Fruit fly (Drosophila melanogaster): ENCODE measurements around the gene CG4935.

Gene CG4935

DNA sequence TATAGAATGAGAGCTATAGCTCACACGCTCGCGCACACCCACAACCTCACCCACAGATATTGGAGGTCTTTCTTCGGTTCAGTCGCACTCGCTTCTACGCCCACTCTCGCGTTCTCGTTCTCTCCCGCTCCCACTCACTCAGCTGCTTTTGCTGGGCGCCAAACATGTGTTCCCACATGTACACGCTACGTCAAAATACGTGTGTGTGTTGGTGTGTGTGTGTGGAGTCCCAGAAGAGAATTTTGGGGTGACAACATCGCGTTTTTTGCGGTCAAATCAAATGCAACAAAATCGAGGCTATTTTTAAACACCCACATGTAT lies 9.5 kb downstream of the CG4935 start (continued):
- TF ChIP-seq onecut (GFP tag; IDR thresholded peaks at IDR 0.05), result no peak
- TF ChIP-seq Hr3 (GFP tag; optimal IDR thresholded peaks at IDR 0.05), result no peak
- TF ChIP-seq cwo (GFP tag; optimal IDR thresholded peaks at IDR 0.05), result peak; percentile 50
- TF ChIP-seq gt (GFP tag; IDR thresholded peaks at IDR 0.05), result no peak
- TF ChIP-seq CG1603 (tag; optimal IDR thresholded peaks at IDR 0.05), result no peak
- no peak for TF ChIP-seq tio (GFP tag; optimal IDR thresholded peaks at IDR 0.05)
- TF ChIP-seq HHEX (GFP tag; optimal IDR thresholded peaks at IDR 0.05), result no peak
- no peak for TF ChIP-seq CG34422 (GFP tag; IDR thresholded peaks at IDR 0.05)
- TF ChIP-seq CG7987 (GFP tag; optimal IDR thresholded peaks at IDR 0.05), result peak; percentile 81
- peak in 1 of 2 experiments; percentile 17 for TF ChIP-seq Pdp1 (GFP tag; optimal IDR thresholded peaks at IDR 0.05)
- peak; percentile 17 for TF ChIP-seq bigmax (GFP tag; optimal IDR thresholded peaks at IDR 0.05)
- TF ChIP-seq pnt (GFP tag; optimal IDR thresholded peaks at IDR 0.05), result no peak
- no peak for TF ChIP-seq CG31388 (GFP tag; optimal IDR thresholded peaks at IDR 0.05)
- peak; percentile 65 for TF ChIP-seq run (tag; optimal IDR thresholded peaks at IDR 0.05)
- peak; percentile 98 for TF ChIP-seq cg (GFP tag; optimal IDR thresholded peaks at IDR 0.05)
- no peak for TF ChIP-seq unc-4 (GFP tag; IDR thresholded peaks at IDR 0.05; ENCODE audit: partially characterized antibody)
- no peak for TF ChIP-seq CG13424 (tag; optimal IDR thresholded peaks at IDR 0.05)
- TF ChIP-seq CG11504 (tag; optimal IDR thresholded peaks at IDR 0.05), result peak; percentile 13
- TF ChIP-seq CG6854 (GFP tag; optimal IDR thresholded peaks at IDR 0.05), result peak; percentile 17
- TF ChIP-seq CG10654 (GFP tag; optimal IDR thresholded peaks at IDR 0.05), result no peak
- peak; percentile 5 for TF ChIP-seq CTCF (GFP tag; optimal IDR thresholded peaks at IDR 0.05)
- TF ChIP-seq ac (GFP tag; optimal IDR thresholded peaks at IDR 0.05), result no peak
- peak; percentile 33 for TF ChIP-seq Fer1 (GFP tag; optimal IDR thresholded peaks at IDR 0.05)
- TF ChIP-seq vvl (GFP tag; IDR thresholded peaks at IDR 0.05), result no peak
- no peak for TF ChIP-seq dati (GFP tag; IDR thresholded peaks at IDR 0.05)
- TF ChIP-seq twi (tag; optimal IDR thresholded peaks at IDR 0.05), result peak; percentile 90
- no peak for TF ChIP-seq Abd-B (GFP tag; optimal IDR thresholded peaks at IDR 0.05)
- peak; percentile 16 for TF ChIP-seq CrebB (tag; optimal IDR thresholded peaks at IDR 0.05)
- peak; percentile 21 for TF ChIP-seq gro (GFP tag; optimal IDR thresholded peaks at IDR 0.05)
- TF ChIP-seq CG12744 (GFP tag; optimal IDR thresholded peaks at IDR 0.05), result no peak
- no peak for TF ChIP-seq YL-1 (GFP tag; optimal IDR thresholded peaks at IDR 0.05)
- TF ChIP-seq CG30431 (GFP tag; optimal IDR thresholded peaks at IDR 0.05), result no peak
- TF ChIP-seq kah (GFP tag; optimal IDR thresholded peaks at IDR 0.05), result peak; percentile 23
- no peak for TF ChIP-seq slp2 (GFP tag; optimal IDR thresholded peaks at IDR 0.05)
- TF ChIP-seq CG7786 (GFP tag; optimal IDR thresholded peaks at IDR 0.05), result no peak
- TF ChIP-seq usp (GFP tag; optimal IDR thresholded peaks at IDR 0.05), result no peak
- peak; percentile 1 for TF ChIP-seq CG5180 (GFP tag; optimal IDR thresholded peaks at IDR 0.05)
- TF ChIP-seq sd (tag; optimal IDR thresholded peaks at IDR 0.05), result peak; percentile 88
- no peak for TF ChIP-seq CG14441 (GFP tag; IDR thresholded peaks at IDR 0.05)
- no peak for TF ChIP-seq caup (GFP tag; optimal IDR thresholded peaks at IDR 0.05; ENCODE audit: severe bottlenecking)
- TF ChIP-seq CG8388 (GFP tag; optimal IDR thresholded peaks at IDR 0.05), result no peak
- TF ChIP-seq CG13775 (GFP tag; optimal IDR thresholded peaks at IDR 0.05), result no peak
- TF ChIP-seq B-H2 (GFP tag; optimal IDR thresholded peaks at IDR 0.05), result no peak
- TF ChIP-seq Dp (GFP tag; optimal IDR thresholded peaks at IDR 0.05), result peak; percentile 21
- no peak for TF ChIP-seq CG10209 (GFP tag; optimal IDR thresholded peaks at IDR 0.05)
- TF ChIP-seq Lpt (GFP tag; optimal IDR thresholded peaks at IDR 0.05), result no peak
- TF ChIP-seq her (GFP tag; optimal IDR thresholded peaks at IDR 0.05), result no peak
- no peak for TF ChIP-seq lbe (GFP tag; optimal IDR thresholded peaks at IDR 0.05)
- no peak for TF ChIP-seq CG4282 (GFP tag; optimal IDR thresholded peaks at IDR 0.05)
- no peak for TF ChIP-seq fu2 (GFP tag; optimal IDR thresholded peaks at IDR 0.05)
- no peak for TF ChIP-seq CG18262 (tag; optimal IDR thresholded peaks at IDR 0.05)
- TF ChIP-seq CG32767 (GFP tag; IDR thresholded peaks at IDR 0.05), result no peak
